Worm (Caenorhabditis elegans) whole organism, L4/young adult: ENCODE results near the gene glt-1.

Source experiments
- dao-5 ChIP-seq: sonication (generic microtip); optimal IDR thresholded peaks from 2 replicates; lab custom pipeline; 2016; ENCODE audit warnings: missing genotype, missing genetic modification characterization, moderate library complexity, missing compliant biosample characterization
- him-1 ChIP-seq: sonication (generic microtip); optimal IDR thresholded peaks from 2 replicates; lab custom pipeline; 2016; ENCODE audit warnings: missing genotype, missing genetic modification reagents, missing genetic modification characterization, missing compliant biosample characterization

- TF ChIP-seq him-1 (tag; lab: Kevin White, UChicago) (no peak), dao-5 (no peak)
Observed at ce11 chrX:3488993-3489392, 6.8 kb upstream of the glt-1 start, which contains the start of gene C12D12.3.
